Fruit fly (Drosophila melanogaster) whole organism, wandering third instar larva: ENCODE data around the gene CG5805.

ENCODE experiments used
- Abd-B ChIP-seq: fragments of >200 bp; optimal IDR thresholded peaks from 2 replicates; lab custom pipeline; 2017; ENCODE audit warnings: missing biosample characterization, missing genetic modification characterization
- CG32264 ChIP-seq: fragments of 200-800 bp; sonication (Bioruptor generic); optimal IDR thresholded peaks from 2 replicates; lab custom pipeline; 2016; ENCODE audit warnings: missing biosample characterization, missing genetic modification characterization
- CG9705 ChIP-seq: fragments of 200-800 bp; sonication (Bioruptor generic); optimal IDR thresholded peaks from 2 replicates; lab custom pipeline; 2018; ENCODE audit warnings: missing biosample characterization, mild to moderate bottlenecking, missing genetic modification characterization
- CrebA ChIP-seq: fragments of 200-800 bp; sonication (Bioruptor generic); optimal IDR thresholded peaks from 2 replicates; lab custom pipeline; 2016; ENCODE audit warnings: missing biosample characterization, mild to moderate bottlenecking, missing genetic modification characterization, borderline replicate concordance
- Dfd ChIP-seq: fragments of >200 bp; optimal IDR thresholded peaks from 2 replicates; lab custom pipeline; 2017; ENCODE audit warnings: missing biosample characterization, missing genetic modification characterization
- Dif ChIP-seq: fragments of 200-275, 200-300 bp; sonication (Bioruptor generic); optimal IDR thresholded peaks from 2 replicates; lab custom pipeline; 2018; ENCODE audit warnings: missing biosample characterization, missing genetic modification characterization; ENCODE audit not compliant: partially characterized antibody
- GATAd ChIP-seq: sonication (Bioruptor generic); optimal IDR thresholded peaks from 2 replicates; lab custom pipeline; 2016; ENCODE audit warnings: missing biosample characterization, missing genetic modification characterization
- HLH106 ChIP-seq: fragments of 200-800 bp; optimal IDR thresholded peaks from 3 replicates; lab custom pipeline; 2019; ENCODE audit warnings: missing biosample characterization, mild to moderate bottlenecking, missing genetic modification characterization, moderate library complexity
- Hnf4 ChIP-seq: fragments of 200-800 bp; sonication (Bioruptor generic); optimal IDR thresholded peaks from 2 replicates; lab custom pipeline; 2016; ENCODE audit warnings: missing biosample characterization, mild to moderate bottlenecking, missing genetic modification characterization
- Hr78 ChIP-seq: fragments of >200 bp; optimal IDR thresholded peaks from 2 replicates; lab custom pipeline; 2017; ENCODE audit warnings: missing biosample characterization, missing genetic modification characterization
- Hr83 ChIP-seq: fragments of 200-300 bp; sonication (Bioruptor generic); optimal IDR thresholded peaks from 2 replicates; lab custom pipeline; 2016; ENCODE audit warnings: missing biosample characterization, mild to moderate bottlenecking, missing genetic modification characterization, moderate library complexity; ENCODE audit not compliant: poor library complexity, severe bottlenecking
- Jra ChIP-seq: sonication (Bioruptor generic); optimal IDR thresholded peaks from 2 replicates; lab custom pipeline; 2016; ENCODE audit warnings: missing biosample characterization, missing genetic modification characterization
- Mio ChIP-seq: sonication (Bioruptor generic); optimal IDR thresholded peaks from 2 replicates; lab custom pipeline; 2016; ENCODE audit warnings: missing biosample characterization, missing genetic modification characterization
- OdsH ChIP-seq: fragments of 200-800 bp; sonication (Bioruptor generic); optimal IDR thresholded peaks from 2 replicates; lab custom pipeline; 2016; ENCODE audit warnings: missing biosample characterization, mild to moderate bottlenecking, missing genetic modification characterization
- Rel ChIP-seq, 2 experiments: fragments of 200-800 bp; sonication (Bioruptor generic) in 1 of 2; optimal IDR thresholded peaks; 2 replicates in 1 of 2; 3 replicates in 1 of 2; lab custom pipeline; 2016 to 2019; ENCODE audit warnings: mild to moderate bottlenecking in 2 of 2, missing biosample characterization in 2 of 2, missing genetic modification characterization in 2 of 2, moderate library complexity in 1 of 2
- Sp1 ChIP-seq: fragments of 200-800 bp; sonication (Bioruptor generic); optimal IDR thresholded peaks from 3 replicates; lab custom pipeline; 2019; ENCODE audit warnings: missing biosample characterization, mild to moderate bottlenecking, missing genetic modification characterization, moderate library complexity
- br ChIP-seq: fragments of 200-800 bp; sonication (Bioruptor generic); optimal IDR thresholded peaks from 2 replicates; lab custom pipeline; 2016; ENCODE audit warnings: missing biosample characterization, missing genetic modification characterization
- dl ChIP-seq, 2 experiments: fragments of 175-275, 200-275 bp in 1 of 2; fragments of 200-275 bp in 1 of 2; sonication (Bioruptor generic); optimal IDR thresholded peaks; lab custom pipeline; 2018; ENCODE audit warnings: mild to moderate bottlenecking in 2 of 2, missing biosample characterization in 2 of 2, missing genetic modification characterization in 2 of 2, moderate library complexity in 2 of 2; ENCODE audit not compliant: partially characterized antibody in 2 of 2, insufficient read depth in 1 of 2
- dmrt93B ChIP-seq: fragments of 200-800 bp; sonication (Bioruptor generic); optimal IDR thresholded peaks from 2 replicates; lab custom pipeline; 2018; ENCODE audit warnings: missing biosample characterization, mild to moderate bottlenecking, missing genetic modification characterization
- dsf ChIP-seq: sonication (Bioruptor generic); optimal IDR thresholded peaks from 2 replicates; lab custom pipeline; 2016; ENCODE audit warnings: missing biosample characterization, missing genetic modification characterization, borderline replicate concordance
- foxo ChIP-seq, 2 experiments: fragments of 200-800 bp; sonication (Bioruptor generic); optimal IDR thresholded peaks; 2 replicates in 1 of 2; 3 replicates in 1 of 2; lab custom pipeline; 2016 to 2017; ENCODE audit warnings: missing biosample characterization in 2 of 2, missing genetic modification characterization in 2 of 2
- fru ChIP-seq: fragments of 200-800 bp; sonication (Bioruptor generic); optimal IDR thresholded peaks from 3 replicates; lab custom pipeline; 2016; ENCODE audit warnings: missing biosample characterization, mild to moderate bottlenecking, missing genetic modification characterization
- jim ChIP-seq: fragments of 175-275, 200-325 bp; sonication (Bioruptor generic); optimal IDR thresholded peaks from 2 replicates; lab custom pipeline; 2016; ENCODE audit warnings: missing biosample characterization, mild to moderate bottlenecking, missing genetic modification characterization
- lola ChIP-seq: fragments of >200 bp; optimal IDR thresholded peaks from 2 replicates; lab custom pipeline; 2017; ENCODE audit warnings: missing biosample characterization, missing genetic modification characterization
- pan ChIP-seq: fragments of >200 bp; optimal IDR thresholded peaks from 2 replicates; lab custom pipeline; 2017
- rgr ChIP-seq: fragments of 200-800 bp; sonication (Bioruptor generic); optimal IDR thresholded peaks from 3 replicates; lab custom pipeline; 2016; ENCODE audit warnings: missing biosample characterization, mild to moderate bottlenecking, missing genetic modification characterization
- sage ChIP-seq: fragments of 200-800 bp; sonication (Bioruptor generic); optimal IDR thresholded peaks from 2 replicates; lab custom pipeline; 2016; ENCODE audit warnings: missing biosample characterization, mild to moderate bottlenecking, missing genetic modification characterization
- sv ChIP-seq: fragments of 200-800 bp; sonication (Bioruptor generic); optimal IDR thresholded peaks from 3 replicates; lab custom pipeline; 2016; ENCODE audit warnings: missing biosample characterization, missing genetic modification characterization
- tai ChIP-seq: sonication (Bioruptor generic); optimal IDR thresholded peaks from 2 replicates; lab custom pipeline; 2016; ENCODE audit warnings: missing biosample characterization, missing genetic modification characterization
- usp ChIP-seq: fragments of >200 bp; optimal IDR thresholded peaks from 2 replicates; lab custom pipeline; 2017; ENCODE audit warnings: missing biosample characterization, missing genetic modification characterization
- woc ChIP-seq: sonication (Bioruptor generic); optimal IDR thresholded peaks from 2 replicates; lab custom pipeline; 2016; ENCODE audit warnings: missing biosample characterization, mild to moderate bottlenecking, missing genetic modification characterization

CG5805 gene

dm6 chr3R:24767667-24768340, 19.4 kb downstream of the CG5805 start:
- TF ChIP-seq dl (GFP tag; optimal IDR thresholded peaks at IDR 0.05; lab: Kevin White, UChicago; ENCODE audit: insufficient read depth in 1 of 2, partially characterized antibody in 2 of 2) = peak; percentile 61 to 66
- TF ChIP-seq Dif (GFP tag; lab: Kevin White, UChicago) = peak; percentile 64
- no peak for TF ChIP-seq CG9705 (GFP tag; lab: Kevin White, UChicago)

- TF ChIP-seq Sp1 (GFP tag; lab: Kevin White, UChicago) (no peak), jim (GFP tag; lab: Kevin White, UChicago) (no peak), sage (no peak), CrebA (GFP tag; lab: Kevin White, UChicago) (no peak), sv (no peak), woc (GFP tag; lab: Kevin White, UChicago) (no peak), CG32264 (no peak), CG9705 (GFP tag; lab: Kevin White, UChicago) (no peak), OdsH (GFP tag; lab: Kevin White, UChicago) (no peak), dsf (no peak), dmrt93B (GFP tag; lab: Kevin White, UChicago) (no peak), Hnf4 (GFP tag; lab: Kevin White, UChicago) (no peak), Dif (GFP tag; lab: Kevin White, UChicago) (no peak), usp (GFP tag; lab: Kevin White, UChicago) (no peak), Hr83 (GFP tag; lab: Kevin White, UChicago) (no peak), Rel (GFP tag; optimal IDR thresholded peaks at IDR 0.05; lab: Kevin White, UChicago) (no peak), Rel (tag; optimal IDR thresholded peaks at IDR 0.05; lab: Kevin White, UChicago) (no peak), lola (GFP tag; lab: Kevin White, UChicago) (no peak)
These were observed 20.5 kb downstream of the CG5805 start for dm6 chr3R:24766684-24767083.

DNA sequence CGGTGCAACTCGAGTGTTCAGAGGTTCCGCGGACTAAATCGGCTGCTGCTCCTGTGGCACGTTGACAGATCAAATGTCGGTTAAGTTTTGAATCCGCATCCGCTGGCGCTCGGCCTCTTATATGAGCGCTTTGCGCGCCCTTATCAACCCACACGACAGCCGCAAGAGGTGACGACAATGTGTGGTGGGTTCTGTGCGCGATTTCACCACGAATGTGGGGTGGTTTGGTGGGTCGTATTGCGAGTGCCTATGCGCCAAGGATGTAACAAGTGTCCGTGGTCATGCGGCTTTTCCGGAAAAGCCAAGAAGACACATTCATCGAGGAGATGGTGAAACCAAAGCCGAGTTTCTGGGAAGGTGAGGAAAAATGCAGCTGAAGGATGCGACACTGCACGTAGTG, 22.2 kb downstream of the CG5805 start, which contains the start of gene AstA:
Gene AstA (minus strand): TSS at position 101 of the 400 bp plus-strand sequence.
- TF ChIP-seq Jra (GFP tag; lab: Kevin White, UChicago) (no peak), pan (lab: Kevin White, UChicago) (no peak), Hr83 (GFP tag; lab: Kevin White, UChicago) (no peak), CG9705 (GFP tag; lab: Kevin White, UChicago) (no peak), Hr78 (GFP tag; lab: Kevin White, UChicago) (no peak), Abd-B (GFP tag; lab: Kevin White, UChicago) (no peak), lola (GFP tag; lab: Kevin White, UChicago) (no peak), tai (GFP tag; lab: Kevin White, UChicago) (no peak), Mio (GFP tag; lab: Kevin White, UChicago) (no peak), fru (GFP tag; lab: Kevin White, UChicago) (no peak)

DNA sequence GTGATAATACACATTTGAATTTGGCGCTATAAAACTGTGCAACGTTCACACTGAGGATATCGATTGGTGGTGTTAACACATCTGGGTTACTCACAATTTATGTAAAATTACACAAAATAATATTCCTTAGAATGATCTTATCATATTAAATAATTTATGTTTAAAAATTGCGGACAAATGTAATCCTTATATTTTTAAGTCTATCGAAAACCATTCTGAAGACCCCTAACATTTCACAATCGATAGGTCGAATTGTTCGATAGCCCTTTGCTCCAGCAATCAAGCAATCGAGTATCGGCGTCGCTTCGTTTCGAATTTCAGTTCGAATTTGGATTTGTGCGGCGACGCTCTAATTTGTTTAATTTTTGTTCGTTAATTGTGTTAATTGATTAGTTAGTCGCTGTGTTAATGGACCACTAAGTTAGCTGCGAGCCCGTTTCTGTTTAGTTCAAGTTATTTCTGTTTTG, 33.6 kb downstream of the CG5805 start, which contains the start of gene asp:
Gene asp (plus strand): TSS at position 289 of the 467 bp plus-strand sequence.
- TF ChIP-seq sv = peak; percentile 19
- TF ChIP-seq rgr (GFP tag; lab: Kevin White, UChicago) = no peak
- no peak for TF ChIP-seq HLH106
- TF ChIP-seq CrebA (GFP tag; lab: Kevin White, UChicago) = no peak
- TF ChIP-seq usp (GFP tag; lab: Kevin White, UChicago) = no peak
- no peak for TF ChIP-seq Dfd
- TF ChIP-seq jim (GFP tag; lab: Kevin White, UChicago) = no peak
- TF ChIP-seq CG9705 (GFP tag; lab: Kevin White, UChicago) = no peak
- no peak for TF ChIP-seq Abd-B (GFP tag; lab: Kevin White, UChicago)
- no peak for TF ChIP-seq foxo (GFP tag; optimal IDR thresholded peaks at IDR 0.05; lab: Kevin White, UChicago)
- TF ChIP-seq br (GFP tag; lab: Kevin White, UChicago) = no peak
- peak; percentile 72 for TF ChIP-seq GATAd (GFP tag; lab: Kevin White, UChicago)
